Fruit fly (Drosophila melanogaster): ENCODE data around the gene aus.

- TF ChIP-seq h (optimal IDR thresholded peaks at IDR 0.05): no peak
- TF ChIP-seq psq (optimal IDR thresholded peaks at IDR 0.05): no peak
Measured at dm6 chr3R:21348367-21349038, 898 bp downstream of the aus start.
